Worm (Caenorhabditis elegans) whole organism, L2 larva: Measurements from ENCODE around the gene aman-1.

Experiments used
- C34F6.9 ChIP-seq: fragments of 150-350 bp; optimal IDR thresholded peaks from 2 replicates; lab custom pipeline; 2014; ENCODE audit warnings: missing biosample characterization, missing genetic modification characterization
- F13H6.1 ChIP-seq: sonication (generic microtip); optimal IDR thresholded peaks from 2 replicates; lab custom pipeline; 2016; ENCODE audit warnings: missing genetic modification characterization, missing compliant biosample characterization
- R02D3.7 ChIP-seq: fragments of 150-350 bp; optimal IDR thresholded peaks from 2 replicates; lab custom pipeline; 2014; ENCODE audit warnings: missing biosample characterization, missing genetic modification characterization
- Y55F3AM.14 ChIP-seq: fragments of 200-800 bp; sonication (Bioruptor generic); optimal IDR thresholded peaks from 2 replicates; lab custom pipeline; 2018; ENCODE audit warnings: mild to moderate bottlenecking, missing genetic modification characterization, missing compliant biosample characterization
- ZK546.5 ChIP-seq: sonication (generic microtip); optimal IDR thresholded peaks from 2 replicates; lab custom pipeline; 2017; ENCODE audit warnings: missing biosample characterization, missing genetic modification characterization
- alr-1 ChIP-seq: fragments of 150-350 bp; optimal IDR thresholded peaks from 2 replicates; lab custom pipeline; 2014; ENCODE audit warnings: missing biosample characterization, missing genetic modification characterization
- aly-2 ChIP-seq: fragments of 150-350 bp; optimal IDR thresholded peaks from 2 replicates; lab custom pipeline; 2014; ENCODE audit warnings: missing biosample characterization, missing genetic modification characterization
- blmp-1 ChIP-seq: sonication (generic microtip); optimal IDR thresholded peaks from 2 replicates; lab custom pipeline; 2017; ENCODE audit warnings: missing genetic modification characterization, mild to moderate bottlenecking, missing compliant biosample characterization, antibody characterized with exemption, moderate library complexity; ENCODE audit not compliant: insufficient read depth
- ceh-16 ChIP-seq: fragments of 150-350 bp; optimal IDR thresholded peaks from 2 replicates; lab custom pipeline; 2014; ENCODE audit warnings: missing biosample characterization, missing genetic modification characterization
- crh-2 ChIP-seq: sonication (generic microtip); optimal IDR thresholded peaks from 2 replicates; lab custom pipeline; 2017; ENCODE audit warnings: missing biosample characterization, missing genetic modification characterization
- elt-3 ChIP-seq: sonication (generic microtip); optimal IDR thresholded peaks from 2 replicates; lab custom pipeline; 2017; ENCODE audit warnings: missing biosample characterization, missing genetic modification characterization
- fos-1 ChIP-seq: fragments of 150-350 bp; optimal IDR thresholded peaks from 2 replicates; lab custom pipeline; 2014; ENCODE audit warnings: missing biosample characterization, missing genetic modification characterization
- gmeb-1 ChIP-seq: fragments of 150-350 bp; optimal IDR thresholded peaks from 2 replicates; lab custom pipeline; 2014; ENCODE audit warnings: missing biosample characterization, missing genetic modification characterization
- lin-11 ChIP-seq: fragments of 150-350 bp; sonication (generic microtip); optimal IDR thresholded peaks from 2 replicates; lab custom pipeline; 2014; ENCODE audit warnings: missing biosample characterization, missing genetic modification characterization, inconsistent platforms, mixed read lengths
- lin-13 ChIP-seq: fragments of 150-350 bp; optimal IDR thresholded peaks from 2 replicates; lab custom pipeline; 2014; ENCODE audit warnings: missing biosample characterization, missing genetic modification reagents, missing genetic modification characterization
- lin-39 ChIP-seq: fragments of 150-350 bp; optimal IDR thresholded peaks from 2 replicates; lab custom pipeline; 2014; ENCODE audit warnings: missing biosample characterization, missing genetic modification reagents, missing genetic modification characterization
- lsy-2 ChIP-seq, 2 experiments: fragments of 150-350 bp in 1 of 2; sonication (generic microtip) in 1 of 2; optimal IDR thresholded peaks; 2 replicates each; lab custom pipeline; 2014 to 2017; ENCODE audit warnings: missing biosample characterization in 2 of 2, missing genetic modification characterization in 2 of 2
- mab-5 ChIP-seq: fragments of 150-350 bp; optimal IDR thresholded peaks from 2 replicates; lab custom pipeline; 2014; ENCODE audit warnings: missing biosample characterization, missing genetic modification characterization
- mdl-1 ChIP-seq, 2 experiments: fragments of 150-350 bp in 1 of 2; sonication (generic microtip) in 1 of 2; optimal IDR thresholded peaks; 2 replicates each; lab custom pipeline; 2017; ENCODE audit warnings: missing biosample characterization in 2 of 2, missing genetic modification characterization in 2 of 2
- nhr-10 ChIP-seq: sonication (generic microtip); optimal IDR thresholded peaks from 2 replicates; lab custom pipeline; 2017; ENCODE audit warnings: missing biosample characterization, missing genetic modification characterization
- nhr-129 ChIP-seq: fragments of 150-350 bp; optimal IDR thresholded peaks from 2 replicates; lab custom pipeline; 2014; ENCODE audit warnings: missing biosample characterization, missing genetic modification characterization
- nhr-21 ChIP-seq: fragments of 150-350 bp; optimal IDR thresholded peaks from 2 replicates; lab custom pipeline; 2014; ENCODE audit warnings: missing biosample characterization, missing genetic modification characterization
- nhr-23 ChIP-seq: fragments of 150-350 bp; optimal IDR thresholded peaks from 2 replicates; lab custom pipeline; 2014; ENCODE audit warnings: missing biosample characterization, missing genetic modification reagents, missing genetic modification characterization
- nhr-25 ChIP-seq: fragments of 150-350 bp; sonication (generic microtip); optimal IDR thresholded peaks from 3 replicates; lab custom pipeline; 2014; ENCODE audit warnings: missing biosample characterization, missing genetic modification characterization
- nhr-6 ChIP-seq: fragments of 150-350 bp; optimal IDR thresholded peaks from 2 replicates; lab custom pipeline; 2014; ENCODE audit warnings: missing biosample characterization, missing genetic modification characterization
- peb-1 ChIP-seq: fragments of 150-350 bp; optimal IDR thresholded peaks from 2 replicates; lab custom pipeline; 2014; ENCODE audit warnings: missing biosample characterization, missing genetic modification characterization
- sem-4 ChIP-seq: fragments of 150-350 bp; optimal IDR thresholded peaks from 2 replicates; lab custom pipeline; 2014; ENCODE audit warnings: missing biosample characterization, missing genetic modification reagents, missing genetic modification characterization
- skn-1 ChIP-seq: sonication (generic microtip); optimal IDR thresholded peaks from 2 replicates; lab custom pipeline; 2017; ENCODE audit warnings: missing biosample characterization, missing genetic modification characterization
- sma-3 ChIP-seq: sonication (generic microtip); optimal IDR thresholded peaks from 2 replicates; lab custom pipeline; 2016; ENCODE audit warnings: missing genetic modification reagents, missing genetic modification characterization, missing compliant biosample characterization
- sma-9 ChIP-seq, 2 experiments: fragments of 150-350 bp in 1 of 2; sonication (generic microtip) in 1 of 2; optimal IDR thresholded peaks; 2 replicates each; lab custom pipeline; 2014 to 2016; ENCODE audit warnings: missing genetic modification characterization in 2 of 2, mild to moderate bottlenecking in 1 of 2, missing biosample characterization in 1 of 2, missing compliant biosample characterization in 1 of 2, missing genetic modification reagents in 1 of 2, moderate library complexity in 1 of 2
- snpc-4 ChIP-seq: fragments of 150-350 bp; optimal IDR thresholded peaks from 2 replicates; lab custom pipeline; 2014; ENCODE audit warnings: missing biosample characterization, missing genetic modification characterization
- unc-39 ChIP-seq: fragments of 150-350 bp; optimal IDR thresholded peaks from 2 replicates; lab custom pipeline; 2014; ENCODE audit warnings: missing biosample characterization, missing genetic modification characterization
- unc-55 ChIP-seq: fragments of 150-350 bp; sonication (generic microtip); optimal IDR thresholded peaks from 3 replicates; lab custom pipeline; 2014; ENCODE audit warnings: missing biosample characterization, missing genetic modification reagents, missing genetic modification characterization
- unc-62 ChIP-seq: fragments of 150-350 bp; optimal IDR thresholded peaks from 2 replicates; lab custom pipeline; 2014; ENCODE audit warnings: missing biosample characterization, missing genetic modification reagents, missing genetic modification characterization
- ztf-1 ChIP-seq: fragments of 200-800 bp; sonication (Bioruptor generic); conservative IDR thresholded peaks from 2 replicates; pipeline ENCODE4 v1.3.6; 2022; ENCODE audit warnings: missing genetic modification characterization, missing compliant biosample characterization

The aman-1 gene

ce11 chrX:4698271-4698670, 34.6 kb upstream of the aman-1 start:
- TF ChIP-seq ceh-16 (no peak), unc-62 (GFP tag; lab: Kevin White, UChicago) (no peak), sma-3 (no peak), sma-9 (GFP tag; optimal IDR thresholded peaks at IDR 0.05; lab: Kevin White, UChicago) (peak; percentile 40), sma-9 (tag; optimal IDR thresholded peaks at IDR 0.05; lab: Kevin White, UChicago) (no peak), lin-39 (no peak), fos-1 (tag; lab: Kevin White, UChicago) (peak; percentile 59), crh-2 (tag; lab: Kevin White, UChicago) (no peak), gmeb-1 (tag; lab: Kevin White, UChicago) (no peak), Y55F3AM.14 (GFP tag; lab: Kevin White, UChicago) (no peak), nhr-6 (tag; lab: Kevin White, UChicago) (no peak), nhr-129 (tag; lab: Kevin White, UChicago) (no peak), aly-2 (tag; lab: Kevin White, UChicago) (no peak), elt-3 (tag; lab: Kevin White, UChicago) (no peak)

DNA sequence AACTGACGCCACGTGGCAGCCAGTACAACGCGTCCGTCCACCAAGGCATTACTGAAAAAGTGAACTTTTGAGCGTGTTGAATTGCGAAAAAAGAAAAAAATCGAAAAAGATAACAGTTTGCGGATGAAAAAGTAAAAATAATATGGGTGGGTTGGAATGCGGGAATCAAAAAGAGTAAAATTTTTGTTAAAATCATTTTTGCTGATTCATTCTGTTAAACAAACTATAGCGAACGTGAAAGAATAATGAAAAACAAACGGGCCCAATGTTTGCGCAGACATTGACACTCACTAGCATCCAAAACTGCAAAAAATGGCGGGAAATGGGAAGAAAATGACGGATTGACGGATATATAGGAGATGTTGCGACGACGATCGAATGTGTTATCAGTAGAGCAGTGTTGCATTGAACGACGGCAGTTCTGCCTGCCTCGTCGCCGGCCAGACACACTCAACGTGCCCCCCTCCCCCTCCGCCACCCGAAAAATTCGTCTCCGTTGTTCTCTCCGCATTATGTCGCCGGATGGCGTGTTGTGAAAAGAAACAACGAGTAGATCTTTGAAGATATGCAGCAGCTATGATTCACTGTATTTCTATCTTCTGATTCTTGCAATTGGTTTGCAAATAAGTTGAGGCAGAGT, 33.4 kb upstream of the aman-1 start, which contains the start of gene hyl-2:
Gene hyl-2 (minus strand): TSS at position 51 of the 640 bp plus-strand sequence.
- TF ChIP-seq sma-9 (GFP tag; optimal IDR thresholded peaks at IDR 0.05; lab: Kevin White, UChicago) (peak; percentile 42), sma-9 (tag; optimal IDR thresholded peaks at IDR 0.05; lab: Kevin White, UChicago) (no peak), mab-5 (tag; lab: Kevin White, UChicago) (no peak), alr-1 (tag; lab: Kevin White, UChicago) (no peak), unc-55 (GFP tag; lab: Kevin White, UChicago) (peak; percentile 46), Y55F3AM.14 (GFP tag; lab: Kevin White, UChicago) (no peak), sma-3 (peak; percentile 18), R02D3.7 (tag; lab: Kevin White, UChicago) (no peak), C34F6.9 (tag; lab: Kevin White, UChicago) (peak; percentile 42), elt-3 (tag; lab: Kevin White, UChicago) (no peak), lsy-2 (tag; optimal IDR thresholded peaks at IDR 0.05; lab: Kevin White, UChicago) (peak in 1 of 2 experiments; percentile 61), fos-1 (tag; lab: Kevin White, UChicago) (no peak), nhr-25 (peak; percentile 34), lin-13 (GFP tag; lab: Kevin White, UChicago) (peak; percentile 39), ceh-16 (peak; percentile 71), nhr-129 (tag; lab: Kevin White, UChicago) (peak; percentile 57), nhr-21 (tag; lab: Kevin White, UChicago) (peak; percentile 35), ztf-1 (GFP tag; lab: Robert Waterston, UW) (no peak), snpc-4 (tag; lab: Kevin White, UChicago) (peak; percentile 52), ZK546.5 (tag; lab: Kevin White, UChicago) (no peak), nhr-23 (tag; lab: Kevin White, UChicago) (no peak), lin-11 (tag; lab: Kevin White, UChicago) (peak; percentile 41)

ce11 chrX:4700083-4700482, 32.8 kb upstream of the aman-1 start:
- TF ChIP-seq fos-1 (tag; lab: Kevin White, UChicago) (peak; percentile 69), peb-1 (tag; lab: Kevin White, UChicago) (no peak), sem-4 (tag; lab: Kevin White, UChicago) (no peak), skn-1 (tag; lab: Kevin White, UChicago) (no peak), gmeb-1 (tag; lab: Kevin White, UChicago) (peak; percentile 5), lin-11 (tag; lab: Kevin White, UChicago) (no peak), F13H6.1 (no peak), crh-2 (tag; lab: Kevin White, UChicago) (peak; percentile 23), sma-9 (GFP tag; optimal IDR thresholded peaks at IDR 0.05; lab: Kevin White, UChicago) (peak; percentile 47), sma-9 (tag; optimal IDR thresholded peaks at IDR 0.05; lab: Kevin White, UChicago) (no peak)

ce11 chrX:4704877-4705276, 28.0 kb upstream of the aman-1 start, which contains the start of gene aqp-8:
aqp-8 (minus strand) TSS chrX:4704977.
- TF ChIP-seq ceh-16 (no peak), nhr-21 (tag; lab: Kevin White, UChicago) (no peak), snpc-4 (tag; lab: Kevin White, UChicago) (no peak), lin-39 (no peak)
- TF ChIP-seq, all 48 proteins: peak for 0

ce11 chrX:4705666-4706065, 27.2 kb upstream of the aman-1 start:
- TF ChIP-seq nhr-25 = peak; percentile 40
- no peak for TF ChIP-seq unc-39 (tag; lab: Kevin White, UChicago)
- no peak for TF ChIP-seq nhr-10 (tag; lab: Kevin White, UChicago)
- no peak for TF ChIP-seq unc-62 (GFP tag; lab: Kevin White, UChicago)
- peak; percentile 64 for TF ChIP-seq blmp-1 (tag; lab: Kevin White, UChicago)
- TF ChIP-seq mdl-1 (tag; optimal IDR thresholded peaks at IDR 0.05; lab: Kevin White, UChicago) = no peak
